Worm (Caenorhabditis elegans): ENCODE results near the gene H08M01.1.

ce11 chrIV:13795249-13795909, 40.8 kb downstream of the H08M01.1 start:
- TF ChIP-seq ttx-3 (tag; optimal IDR thresholded peaks at IDR 0.05) (no peak), hlh-8 (tag; optimal IDR thresholded peaks at IDR 0.05) (no peak), unc-55 (GFP tag; optimal IDR thresholded peaks at IDR 0.05) (no peak), ceh-9 (tag; optimal IDR thresholded peaks at IDR 0.05) (no peak), hlh-30 (tag; optimal IDR thresholded peaks at IDR 0.05; ENCODE audit: insufficient read depth) (no peak), ceh-34 (tag; optimal IDR thresholded peaks at IDR 0.05) (no peak), ahr-1 (tag; optimal IDR thresholded peaks at IDR 0.05) (no peak), fax-1 (tag; optimal IDR thresholded peaks at IDR 0.05) (no peak), ceh-48 (tag; optimal IDR thresholded peaks at IDR 0.05) (no peak), ceh-18 (tag; optimal IDR thresholded peaks at IDR 0.05) (no peak), tbx-2 (tag; optimal IDR thresholded peaks at IDR 0.05) (no peak), sdc-2 (tag; optimal IDR thresholded peaks at IDR 0.05) (no peak), dmd-4 (tag; optimal IDR thresholded peaks at IDR 0.05; ENCODE audit: borderline replicate concordance) (no peak), nhr-11 (tag; optimal IDR thresholded peaks at IDR 0.05) (no peak)

Data from whole organism, late embryonic.